Fruit fly (Drosophila melanogaster): ENCODE measurements around the gene Arpc3B.
A peak's percentile ranks its signal among the peaks of the same experiment; 100 is the strongest.

Gene Arpc3B

DNA sequence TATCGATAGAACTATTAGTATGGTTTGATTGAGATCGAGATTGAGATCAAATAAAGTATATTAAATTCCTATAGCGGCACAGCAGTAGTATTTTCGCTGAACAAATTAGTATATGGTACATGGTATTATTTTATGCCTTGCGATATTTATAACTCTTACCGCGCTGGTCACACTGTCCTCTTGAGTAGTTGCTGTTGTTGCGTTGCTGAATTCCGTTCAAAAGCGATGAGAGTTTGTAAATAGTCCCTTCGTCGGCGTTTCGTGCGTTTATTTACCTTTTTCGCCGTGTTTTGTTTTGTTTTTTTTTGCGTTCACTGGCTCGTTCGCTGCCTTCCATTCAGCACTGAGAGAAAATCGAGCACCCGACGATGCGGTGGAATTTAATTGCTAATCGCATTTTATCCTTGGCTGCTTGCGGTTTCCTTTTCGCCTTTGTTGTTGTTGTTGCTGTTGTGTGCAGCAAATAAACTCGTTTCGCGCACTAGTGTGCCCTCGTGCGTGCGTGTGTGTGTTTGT lies 1.8 kb upstream of the Arpc3B start, which contains the start of gene CG5004 (continued):
- TF ChIP-seq D (optimal IDR thresholded peaks at IDR 0.05) (no peak), D (GFP tag; optimal IDR thresholded peaks at IDR 0.05) (no peak), Awh (GFP tag; IDR thresholded peaks at IDR 0.05) (no peak), sr (GFP tag; IDR thresholded peaks at IDR 0.05) (no peak), eve (GFP tag; optimal IDR thresholded peaks at IDR 0.05) (no peak), CG4360 (GFP tag; IDR thresholded peaks at IDR 0.05) (peak; percentile 93), CG2129 (GFP tag; IDR thresholded peaks at IDR 0.05; ENCODE audit: partially characterized antibody) (no peak), tin (GFP tag; optimal IDR thresholded peaks at IDR 0.05) (no peak), CG15269 (tag; optimal IDR thresholded peaks at IDR 0.05) (no peak), kay (GFP tag; optimal IDR thresholded peaks at IDR 0.05) (no peak), lab (GFP tag; optimal IDR thresholded peaks at IDR 0.05) (peak; percentile 0), HLHmδ (GFP tag; optimal IDR thresholded peaks at IDR 0.05) (no peak), MTF-1 (GFP tag; optimal IDR thresholded peaks at IDR 0.05; ENCODE audit: borderline replicate concordance) (no peak), psq (GFP tag; optimal IDR thresholded peaks at IDR 0.05) (no peak), Hr39 (optimal IDR thresholded peaks at IDR 0.05) (no peak), CG18011 (GFP tag; optimal IDR thresholded peaks at IDR 0.05) (no peak), CG2875 (GFP tag; optimal IDR thresholded peaks at IDR 0.05) (no peak), CG7372 (GFP tag; IDR thresholded peaks at IDR 0.05) (no peak), CG14710 (tag; optimal IDR thresholded peaks at IDR 0.05) (no peak), CG16863 (GFP tag; optimal IDR thresholded peaks at IDR 0.05) (no peak), Pdp1 (GFP tag; optimal IDR thresholded peaks at IDR 0.05) (peak in 1 of 2 experiments; percentile 34), disco-r (GFP tag; optimal IDR thresholded peaks at IDR 0.05) (no peak), wek (GFP tag; optimal IDR thresholded peaks at IDR 0.05) (peak; percentile 35), Sry-δ (GFP tag; optimal IDR thresholded peaks at IDR 0.05) (peak; percentile 54), sob (GFP tag; IDR thresholded peaks at IDR 0.05) (no peak), CG14965 (GFP tag; optimal IDR thresholded peaks at IDR 0.05; ENCODE audit: borderline replicate concordance) (no peak), pita (GFP tag; optimal IDR thresholded peaks at IDR 0.05) (no peak), Rx (GFP tag; IDR thresholded peaks at IDR 0.05) (no peak), CG6854 (GFP tag; optimal IDR thresholded peaks at IDR 0.05) (no peak), CG7357 (GFP tag; IDR thresholded peaks at IDR 0.05) (no peak), h (optimal IDR thresholded peaks at IDR 0.05) (no peak), Sry-β (GFP tag; optimal IDR thresholded peaks at IDR 0.05) (no peak), Scr (GFP tag; IDR thresholded peaks at IDR 0.05; ENCODE audit: partially characterized antibody) (peak; percentile 58), ro (GFP tag; IDR thresholded peaks at IDR 0.05) (no peak), E2f1 (GFP tag; IDR thresholded peaks at IDR 0.05) (no peak), sisA (GFP tag; IDR thresholded peaks at IDR 0.05) (no peak), unpg (GFP tag; optimal IDR thresholded peaks at IDR 0.05) (peak; percentile 1), lov (optimal IDR thresholded peaks at IDR 0.05) (no peak), lov (GFP tag; IDR thresholded peaks at IDR 0.05) (no peak), grau (tag; optimal IDR thresholded peaks at IDR 0.05) (no peak), NfI (GFP tag; optimal IDR thresholded peaks at IDR 0.05) (no peak), CG31224 (GFP tag; IDR thresholded peaks at IDR 0.05) (no peak), p53 (GFP tag; optimal IDR thresholded peaks at IDR 0.05) (no peak), row (GFP tag; IDR thresholded peaks at IDR 0.05) (peak; percentile 24; the same call in 1 of the 3 replicates), schlank (tag; optimal IDR thresholded peaks at IDR 0.05) (no peak), CoRest (tag; optimal IDR thresholded peaks at IDR 0.05) (no peak), gem (tag; optimal IDR thresholded peaks at IDR 0.05) (no peak), Lhr (GFP tag; optimal IDR thresholded peaks at IDR 0.05) (peak; percentile 51), dan (GFP tag; IDR thresholded peaks at IDR 0.05) (no peak), Xrp1 (GFP tag; IDR thresholded peaks at IDR 0.05) (no peak), dpn (GFP tag; optimal IDR thresholded peaks at IDR 0.05) (no peak), CG12071 (GFP tag; optimal IDR thresholded peaks at IDR 0.05) (no peak)

All from whole organism, embryonic.